Fruit fly (Drosophila melanogaster): Measurements from ENCODE around the gene CG7255.

Gene CG7255

DNA sequence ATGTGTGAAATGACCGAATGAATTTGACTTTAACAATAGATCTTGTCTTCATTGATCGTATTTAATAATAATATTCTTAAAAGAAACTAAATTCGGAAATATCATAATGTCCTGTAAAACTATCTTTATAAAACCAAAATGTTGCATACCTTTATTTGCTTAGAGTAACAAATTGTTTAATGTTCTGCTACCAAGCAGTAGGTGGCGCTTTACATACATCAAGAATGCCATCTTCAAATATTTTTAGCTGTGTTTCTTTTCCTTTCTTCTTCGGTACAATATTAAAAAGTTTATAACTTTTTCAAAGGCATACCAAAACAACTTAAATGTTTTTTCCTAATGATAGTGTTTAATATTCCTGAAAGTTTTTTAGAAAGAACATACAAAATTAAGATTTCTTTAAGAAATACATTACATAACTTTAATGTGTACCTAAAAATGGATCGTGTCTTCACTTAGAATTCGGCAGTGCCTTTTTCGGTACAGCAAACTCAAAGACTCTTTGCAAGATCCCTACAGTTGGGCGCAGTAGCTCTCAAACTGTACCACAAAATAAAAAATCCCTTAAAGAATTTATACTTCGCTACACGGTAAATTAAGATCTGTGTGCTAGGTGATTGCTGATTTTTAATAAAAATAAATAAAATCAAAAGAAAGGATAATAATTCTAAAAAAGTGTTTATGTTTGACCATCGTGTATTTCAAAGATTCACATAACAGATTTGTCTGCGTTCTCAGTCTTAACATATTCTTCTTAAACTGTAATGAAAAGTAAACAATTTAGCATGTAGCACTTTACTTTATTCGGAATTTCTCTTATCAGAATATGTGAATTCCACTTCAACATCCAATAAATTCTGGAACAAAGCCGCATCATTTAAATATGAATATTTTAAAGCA lies 36.1 kb upstream of the CG7255 start (continued):
- no peak for TF ChIP-seq CG16815 (GFP tag; optimal IDR thresholded peaks at IDR 0.05)
- TF ChIP-seq schlank (tag; optimal IDR thresholded peaks at IDR 0.05): no peak
- no peak for TF ChIP-seq NC2β (GFP tag; optimal IDR thresholded peaks at IDR 0.05)
- TF ChIP-seq stc (GFP tag; IDR thresholded peaks at IDR 0.05): no peak
- TF ChIP-seq eyg (GFP tag; optimal IDR thresholded peaks at IDR 0.05): no peak
- no peak for TF ChIP-seq luna (GFP tag; optimal IDR thresholded peaks at IDR 0.05)
- peak; percentile 97 for TF ChIP-seq CG6654 (GFP tag; optimal IDR thresholded peaks at IDR 0.05)
- TF ChIP-seq CG1832 (GFP tag; optimal IDR thresholded peaks at IDR 0.05): no peak
- TF ChIP-seq CG10959 (GFP tag; IDR thresholded peaks at IDR 0.05): no peak
- no peak for TF ChIP-seq trem (tag; optimal IDR thresholded peaks at IDR 0.05)
- TF ChIP-seq mld (GFP tag; IDR thresholded peaks at IDR 0.05; ENCODE audit: partially characterized antibody): no peak
- no peak for TF ChIP-seq CG11247 (GFP tag; IDR thresholded peaks at IDR 0.05)
- TF ChIP-seq CG15601 (tag; optimal IDR thresholded peaks at IDR 0.05): peak; percentile 5
- TF ChIP-seq Ravus (GFP tag; IDR thresholded peaks at IDR 0.05): no peak
- TF ChIP-seq Hr51 (GFP tag; optimal IDR thresholded peaks at IDR 0.05): no peak
- no peak for TF ChIP-seq CG11696 (GFP tag; IDR thresholded peaks at IDR 0.05)
- TF ChIP-seq sens-2 (GFP tag; IDR thresholded peaks at IDR 0.05): no peak
- peak; percentile 30 for TF ChIP-seq CG7839 (tag; optimal IDR thresholded peaks at IDR 0.05)
- TF ChIP-seq ftz-f1 (GFP tag; optimal IDR thresholded peaks at IDR 0.05): no peak
- TF ChIP-seq tin (GFP tag; optimal IDR thresholded peaks at IDR 0.05): no peak
- TF ChIP-seq CG32767 (GFP tag; IDR thresholded peaks at IDR 0.05): no peak
- TF ChIP-seq her (GFP tag; optimal IDR thresholded peaks at IDR 0.05): no peak
- TF ChIP-seq chn (GFP tag; optimal IDR thresholded peaks at IDR 0.05): peak; percentile 17
- no peak for TF ChIP-seq az2 (GFP tag; optimal IDR thresholded peaks at IDR 0.05)
- peak; percentile 2 for TF ChIP-seq Lhr (GFP tag; optimal IDR thresholded peaks at IDR 0.05)
- no peak for TF ChIP-seq CG4404 (GFP tag; IDR thresholded peaks at IDR 0.05)
- TF ChIP-seq p53 (GFP tag; optimal IDR thresholded peaks at IDR 0.05): no peak
- no peak for TF ChIP-seq CG17328 (GFP tag; IDR thresholded peaks at IDR 0.05)
- TF ChIP-seq Xbp1 (GFP tag; optimal IDR thresholded peaks at IDR 0.05): peak; percentile 21
- no peak for TF ChIP-seq CG12744 (GFP tag; optimal IDR thresholded peaks at IDR 0.05)
- no peak for TF ChIP-seq CG9797 (GFP tag; optimal IDR thresholded peaks at IDR 0.05)
- peak in 1 of 2 experiments; percentile 21 for TF ChIP-seq bsh (GFP tag; optimal IDR thresholded peaks at IDR 0.05)
- no peak for TF ChIP-seq gfzf (GFP tag; optimal IDR thresholded peaks at IDR 0.05)
- TF ChIP-seq CG10431 (GFP tag; optimal IDR thresholded peaks at IDR 0.05): no peak
- TF ChIP-seq CG12769 (tag; optimal IDR thresholded peaks at IDR 0.05): no peak
- TF ChIP-seq gcm (GFP tag; optimal IDR thresholded peaks at IDR 0.05): no peak
- no peak for TF ChIP-seq abd-A (tag; optimal IDR thresholded peaks at IDR 0.05)
- TF ChIP-seq cad (GFP tag; optimal IDR thresholded peaks at IDR 0.05): peak; percentile 58
- TF ChIP-seq zen (tag; optimal IDR thresholded peaks at IDR 0.05): no peak
- TF ChIP-seq CG9609 (GFP tag; optimal IDR thresholded peaks at IDR 0.05): no peak
- TF ChIP-seq Optix (GFP tag; IDR thresholded peaks at IDR 0.05): no peak
- TF ChIP-seq CG33557 (GFP tag; optimal IDR thresholded peaks at IDR 0.05): no peak
- no peak for TF ChIP-seq MTF-1 (GFP tag; optimal IDR thresholded peaks at IDR 0.05; ENCODE audit: borderline replicate concordance)
- TF ChIP-seq CG10267 (tag; optimal IDR thresholded peaks at IDR 0.05): no peak
- no peak for TF ChIP-seq slp2 (GFP tag; optimal IDR thresholded peaks at IDR 0.05)
- TF ChIP-seq Jarid2 (GFP tag; optimal IDR thresholded peaks at IDR 0.05): no peak
- no peak for TF ChIP-seq toy (GFP tag; IDR thresholded peaks at IDR 0.05)
- TF ChIP-seq CHES-1-like (GFP tag; optimal IDR thresholded peaks at IDR 0.05): no peak
- TF ChIP-seq cas (GFP tag; IDR thresholded peaks at IDR 0.05): no peak

Measured in whole organism, embryonic.